Fruit fly (Drosophila melanogaster) whole organism, embryonic: ENCODE results near the gene CG31819.
A peak's percentile ranks its signal among the peaks of the same experiment; 100 is the strongest.

Experiments
- ATbp ChIP-seq: fragments of 200-800 bp; sonication (Bioruptor generic); optimal IDR thresholded peaks from 2 replicates; lab custom pipeline; 2017; ENCODE audit warnings: missing biosample characterization, mild to moderate bottlenecking, missing genetic modification characterization, missing genetic modification reagents
- CG10147 ChIP-seq: fragments of 200-800 bp; sonication (Bioruptor generic); optimal IDR thresholded peaks from 2 replicates; lab custom pipeline; 2019; ENCODE audit warnings: missing biosample characterization, mild to moderate bottlenecking, missing genetic modification characterization, moderate library complexity
- CG10462 ChIP-seq: fragments of 200-800 bp; sonication (Bioruptor generic); optimal IDR thresholded peaks from 2 replicates; lab custom pipeline; 2016; ENCODE audit warnings: missing biosample characterization, missing genetic modification characterization
- CG10959 ChIP-seq: fragments of 200-800 bp; sonication (Bioruptor generic); IDR thresholded peaks from 2 replicates; pipeline ENCODE4 v1.3.6; 2022; ENCODE audit warnings: missing biosample characterization, missing genetic modification characterization
- CG11093 ChIP-seq: fragments of 200-800 bp; sonication (Bioruptor generic); IDR thresholded peaks from 3 replicates; pipeline ENCODE4 v1.3.6; 2022; ENCODE audit warnings: missing biosample characterization, missing genetic modification characterization
- CG11560 ChIP-seq: fragments of 200-800 bp; sonication (Bioruptor generic); IDR thresholded peaks from 3 replicates; pipeline ENCODE4 v1.3.6; 2022; ENCODE audit warnings: missing biosample characterization, missing genetic modification characterization
- CG12104 ChIP-seq: fragments of 200-800 bp; sonication (Bioruptor generic); optimal IDR thresholded peaks from 3 replicates; lab custom pipeline; 2016; ENCODE audit warnings: missing biosample characterization, missing genetic modification characterization
- CG14014 ChIP-seq: fragments of 200-800 bp; sonication (Bioruptor generic); IDR thresholded peaks from 2 replicates; pipeline ENCODE4 v1.3.6; 2022; ENCODE audit warnings: missing biosample characterization, missing genetic modification characterization
- CG15011 ChIP-seq: fragments of 200-800 bp; sonication (Bioruptor generic); optimal IDR thresholded peaks from 3 replicates; lab custom pipeline; 2018; ENCODE audit warnings: missing biosample characterization, mild to moderate bottlenecking, missing genetic modification characterization
- CG1529 ChIP-seq: fragments of 200-800 bp; sonication (Bioruptor generic); optimal IDR thresholded peaks from 3 replicates; lab custom pipeline; 2018; ENCODE audit warnings: missing biosample characterization, missing genetic modification characterization
- CG18262 ChIP-seq: fragments of 200-800 bp; optimal IDR thresholded peaks from 3 replicates; lab custom pipeline; 2019; ENCODE audit warnings: missing biosample characterization, mild to moderate bottlenecking, missing genetic modification characterization, moderate library complexity
- CG2202 ChIP-seq: fragments of 200-800 bp; sonication (Bioruptor generic); optimal IDR thresholded peaks from 2 replicates; lab custom pipeline; 2018; ENCODE audit warnings: missing biosample characterization, mild to moderate bottlenecking, missing genetic modification characterization
- CG30431 ChIP-seq: fragments of 200-800 bp; sonication (Bioruptor generic); optimal IDR thresholded peaks from 2 replicates; lab custom pipeline; 2017; ENCODE audit warnings: missing biosample characterization, missing genetic modification characterization
- CG3065 ChIP-seq: fragments of 200-800 bp; sonication (Bioruptor generic); optimal IDR thresholded peaks from 2 replicates; lab custom pipeline; 2016; ENCODE audit warnings: missing biosample characterization, missing genetic modification characterization
- CG3847 ChIP-seq: fragments of 200-800 bp; sonication (Bioruptor generic); IDR thresholded peaks from 2 replicates; pipeline ENCODE4 v1.3.6; 2022; ENCODE audit warnings: missing biosample characterization, missing genetic modification characterization
- CG4617 ChIP-seq: fragments of 200-800 bp; sonication (Bioruptor generic); optimal IDR thresholded peaks from 3 replicates; lab custom pipeline; 2016; ENCODE audit warnings: missing biosample characterization, missing genetic modification characterization, borderline replicate concordance
- CG4730 ChIP-seq: fragments of 200-800 bp; sonication (Bioruptor generic); IDR thresholded peaks from 2 replicates; pipeline ENCODE4 v1.3.6; 2022; ENCODE audit warnings: missing biosample characterization, missing genetic modification characterization
- CG5245 ChIP-seq: fragments of 200-800 bp; sonication (Bioruptor generic); optimal IDR thresholded peaks from 3 replicates; lab custom pipeline; 2016; ENCODE audit warnings: missing biosample characterization, missing genetic modification characterization
- CG7372 ChIP-seq: fragments of 200-800 bp; sonication (Bioruptor generic); IDR thresholded peaks from 2 replicates; pipeline ENCODE4 v1.3.6; 2022; ENCODE audit warnings: missing biosample characterization, missing genetic modification characterization
- CG7556 ChIP-seq: fragments of 200-800 bp; sonication (Bioruptor generic); optimal IDR thresholded peaks from 2 replicates; lab custom pipeline; 2017; ENCODE audit warnings: missing biosample characterization, mild to moderate bottlenecking, missing genetic modification characterization
- CG9727 ChIP-seq: fragments of 200-800 bp; sonication (Bioruptor generic); optimal IDR thresholded peaks from 3 replicates; lab custom pipeline; 2017; ENCODE audit warnings: missing biosample characterization, mild to moderate bottlenecking, missing genetic modification characterization
- CG9817 ChIP-seq: fragments of 200-800 bp; sonication (Bioruptor generic); optimal IDR thresholded peaks from 2 replicates; lab custom pipeline; 2018; ENCODE audit warnings: missing biosample characterization, mild to moderate bottlenecking, missing genetic modification characterization, moderate library complexity
- CkIIα-i1 ChIP-seq: fragments of 200-800 bp; sonication (Bioruptor generic); IDR thresholded peaks from 2 replicates; pipeline ENCODE4 v1.3.6; 2022; ENCODE audit warnings: missing biosample characterization, missing genetic modification characterization
- D ChIP-seq, 2 experiments: fragments of 200-800 bp in 1 of 2; fragments of >200 bp in 1 of 2; sonication (Bioruptor generic) in 1 of 2; optimal IDR thresholded peaks; 2 replicates in 1 of 2; 3 replicates in 1 of 2; lab custom pipeline; 2017; ENCODE audit warnings: mild to moderate bottlenecking in 1 of 2, missing biosample characterization in 1 of 2, missing genetic modification characterization in 1 of 2, missing genetic modification reagents in 1 of 2
- Deaf1 ChIP-seq: fragments of 200-800 bp; optimal IDR thresholded peaks from 3 replicates; lab custom pipeline; 2019; ENCODE audit warnings: missing biosample characterization, mild to moderate bottlenecking, missing genetic modification characterization, moderate library complexity
- Dip3 ChIP-seq: fragments of 200-800 bp; sonication (Bioruptor generic); optimal IDR thresholded peaks from 3 replicates; lab custom pipeline; 2016; ENCODE audit warnings: missing biosample characterization, missing genetic modification characterization
- Dp ChIP-seq: fragments of 200-800 bp; sonication (Bioruptor generic); optimal IDR thresholded peaks from 2 replicates; lab custom pipeline; 2018; ENCODE audit warnings: missing biosample characterization, mild to moderate bottlenecking, missing genetic modification characterization, moderate library complexity
- Eip74EF ChIP-seq, 2 experiments: fragments of 200-800 bp in 1 of 2; fragments of >200 bp in 1 of 2; sonication (Bioruptor generic) in 1 of 2; optimal IDR thresholded peaks; 2 replicates each; lab custom pipeline; 2017 to 2019; ENCODE audit warnings: missing biosample characterization in 2 of 2, missing genetic modification characterization in 2 of 2, mild to moderate bottlenecking in 1 of 2, moderate library complexity in 1 of 2
- Fer1 ChIP-seq: fragments of 200-800 bp; sonication (Bioruptor generic); optimal IDR thresholded peaks from 2 replicates; lab custom pipeline; 2017; ENCODE audit warnings: missing biosample characterization, mild to moderate bottlenecking, missing genetic modification characterization
- H15 ChIP-seq: fragments of 200-800 bp; sonication (Bioruptor generic); IDR thresholded peaks from 3 replicates; pipeline ENCODE4 v1.3.6; 2022; ENCODE audit warnings: missing biosample characterization, missing genetic modification characterization
- HLHmδ ChIP-seq: fragments of 200-800 bp; sonication (Bioruptor generic); optimal IDR thresholded peaks from 2 replicates; lab custom pipeline; 2018; ENCODE audit warnings: missing biosample characterization, mild to moderate bottlenecking, missing genetic modification characterization, moderate library complexity
- HmgD ChIP-seq: fragments of 200-800 bp; sonication (Bioruptor generic); optimal IDR thresholded peaks from 3 replicates; lab custom pipeline; 2016; ENCODE audit warnings: missing biosample characterization, missing genetic modification characterization
- Hmx ChIP-seq: fragments of 200-800 bp; sonication (Bioruptor generic); optimal IDR thresholded peaks from 2 replicates; lab custom pipeline; 2016; ENCODE audit warnings: missing biosample characterization, missing genetic modification characterization
- Lpt ChIP-seq: fragments of >200 bp; optimal IDR thresholded peaks from 2 replicates; lab custom pipeline; 2018; ENCODE audit warnings: missing biosample characterization, missing genetic modification characterization
- Med ChIP-seq: fragments of 200-800 bp; sonication (Bioruptor generic); peaks from one replicate; lab custom pipeline; 2016; ENCODE audit warnings: missing biosample characterization, missing genetic modification characterization, mild to moderate bottlenecking, inconsistent platforms, moderate library complexity
- Meics ChIP-seq: fragments of 200-800 bp; sonication (Bioruptor generic); optimal IDR thresholded peaks from 2 replicates; lab custom pipeline; 2017; ENCODE audit warnings: missing biosample characterization, mild to moderate bottlenecking, missing genetic modification characterization
- Opbp ChIP-seq: fragments of 200-800 bp; sonication (Bioruptor generic); IDR thresholded peaks from 3 replicates; pipeline ENCODE4 v1.3.6; 2022; ENCODE audit warnings: missing biosample characterization, missing genetic modification characterization; ENCODE audit not compliant: partially characterized antibody
- Rfx ChIP-seq: fragments of 200-800 bp; sonication (Bioruptor generic); IDR thresholded peaks from 2 replicates; pipeline ENCODE4 v1.3.6; 2022; ENCODE audit warnings: missing biosample characterization, missing genetic modification characterization
- Vsx1 ChIP-seq: fragments of 200-800 bp; sonication (Bioruptor generic); optimal IDR thresholded peaks from 2 replicates; lab custom pipeline; 2017; ENCODE audit warnings: missing biosample characterization, mild to moderate bottlenecking, missing genetic modification characterization, missing genetic modification reagents
- chif ChIP-seq, 2 experiments: fragments of 200-800 bp; sonication (Bioruptor generic); optimal IDR thresholded peaks; 3 replicates each; lab custom pipeline; 2016; ENCODE audit warnings: missing biosample characterization in 2 of 2, missing genetic modification characterization in 2 of 2
- corto ChIP-seq: fragments of 200-800 bp; sonication (Bioruptor generic); optimal IDR thresholded peaks from 2 replicates; lab custom pipeline; 2016; ENCODE audit warnings: missing biosample characterization, mild to moderate bottlenecking, missing genetic modification characterization, moderate library complexity
- croc ChIP-seq: fragments of 200-800 bp; sonication (Bioruptor generic); conservative IDR thresholded peaks from 3 replicates; pipeline ENCODE4 v1.3.6; 2022; ENCODE audit warnings: missing biosample characterization, missing genetic modification characterization
- esg ChIP-seq: fragments of 200-800 bp; sonication (Bioruptor generic); conservative IDR thresholded peaks from 2 replicates; pipeline ENCODE4 v1.3.6; 2022; ENCODE audit warnings: missing biosample characterization, missing genetic modification characterization
- fd96Cb ChIP-seq: fragments of 200-800 bp; sonication (Bioruptor generic); optimal IDR thresholded peaks from 2 replicates; lab custom pipeline; 2018; ENCODE audit warnings: missing biosample characterization, mild to moderate bottlenecking, missing genetic modification characterization, moderate library complexity
- fru ChIP-seq: fragments of >200 bp; optimal IDR thresholded peaks from 2 replicates; lab custom pipeline; 2017
- ken ChIP-seq: fragments of 200-800 bp; sonication (Bioruptor generic); IDR thresholded peaks from 3 replicates; pipeline ENCODE4 v1.3.6; 2022; ENCODE audit warnings: missing biosample characterization, missing genetic modification characterization
- lov ChIP-seq, 2 experiments: fragments of 200-800 bp in 1 of 2; fragments of >200 bp in 1 of 2; sonication (Bioruptor generic) in 1 of 2; IDR thresholded peaks in 1 of 2; optimal IDR thresholded peaks in 1 of 2; 2 replicates in 1 of 2; 3 replicates in 1 of 2; pipeline versions ENCODE4 v1.3.6 to Lab custom; 2017 to 2022; ENCODE audit warnings: missing biosample characterization in 1 of 2, missing genetic modification characterization in 1 of 2
- stwl ChIP-seq: fragments of 200-800 bp; sonication (Bioruptor generic); optimal IDR thresholded peaks from 3 replicates; lab custom pipeline; 2018; ENCODE audit warnings: missing biosample characterization, mild to moderate bottlenecking, missing genetic modification characterization, moderate library complexity
- tin ChIP-seq: fragments of 200-800 bp; sonication (Bioruptor generic); optimal IDR thresholded peaks from 3 replicates; lab custom pipeline; 2016; ENCODE audit warnings: missing biosample characterization, missing genetic modification characterization
- z ChIP-seq: fragments of 200-800 bp; sonication (Bioruptor generic); IDR thresholded peaks from 3 replicates; pipeline ENCODE4 v1.3.6; 2022; ENCODE audit warnings: missing biosample characterization, missing genetic modification characterization

The CG31819 gene

dm6 chr2L:16251598-16252131, 40.4 kb downstream of the CG31819 start, which contains the start of gene CG46309 (continued):
- TF ChIP-seq D (optimal IDR thresholded peaks at IDR 0.05; lab: Kevin White, UChicago) (no peak), D (GFP tag; optimal IDR thresholded peaks at IDR 0.05; lab: Kevin White, UChicago) (no peak), CkIIα-i1 (GFP tag; lab: Robert Waterston, UW) (no peak), CG30431 (GFP tag; lab: Kevin White, UChicago) (no peak), stwl (peak; percentile 96), CG5245 (GFP tag; lab: Kevin White, UChicago) (no peak), CG11560 (tag; lab: Robert Waterston, UW) (no peak), esg (GFP tag; lab: Robert Waterston, UW) (no peak), Meics (GFP tag; lab: Kevin White, UChicago) (peak; percentile 59), fru (lab: Kevin White, UChicago) (no peak), corto (GFP tag; lab: Kevin White, UChicago) (no peak), Eip74EF (GFP tag; optimal IDR thresholded peaks at IDR 0.05; lab: Kevin White, UChicago) (no peak), z (GFP tag; lab: Robert Waterston, UW) (no peak), CG3065 (GFP tag; lab: Kevin White, UChicago) (no peak), CG12104 (GFP tag; lab: Kevin White, UChicago) (peak; percentile 18), tin (GFP tag; lab: Kevin White, UChicago) (peak; percentile 4), CG10147 (GFP tag; lab: Kevin White, UChicago) (no peak), HLHmδ (GFP tag; lab: Kevin White, UChicago) (no peak), CG4730 (GFP tag; lab: Robert Waterston, UW) (no peak), CG15011 (GFP tag; lab: Kevin White, UChicago) (no peak), CG10462 (GFP tag; lab: Kevin White, UChicago) (no peak), ken (GFP tag; lab: Robert Waterston, UW) (no peak), CG9817 (no peak), Deaf1 (tag; lab: Kevin White, UChicago) (no peak), CG14014 (GFP tag; lab: Robert Waterston, UW) (no peak; the same call in 1 of the 2 replicates), Dip3 (GFP tag; lab: Kevin White, UChicago) (no peak), CG1529 (GFP tag; lab: Kevin White, UChicago) (no peak), CG3847 (GFP tag; lab: Robert Waterston, UW) (no peak), CG9727 (GFP tag; lab: Kevin White, UChicago) (no peak), Hmx (GFP tag; lab: Kevin White, UChicago) (no peak), Lpt (GFP tag; lab: Kevin White, UChicago) (no peak), H15 (no peak), fd96Cb (tag; lab: Kevin White, UChicago) (no peak), Opbp (GFP tag; lab: Robert Waterston, UW) (no peak; the same call in 1 of the 3 replicates), Dp (GFP tag; lab: Kevin White, UChicago) (peak; percentile 2), Rfx (GFP tag; lab: Robert Waterston, UW) (no peak; the same call in 1 of the 2 replicates), Fer1 (peak; percentile 43), ATbp (GFP tag; lab: Kevin White, UChicago) (no peak), Vsx1 (GFP tag; lab: Kevin White, UChicago) (peak; percentile 2), CG7372 (GFP tag; lab: Robert Waterston, UW) (no peak), CG10959 (GFP tag; lab: Robert Waterston, UW) (no peak), CG18262 (tag; lab: Kevin White, UChicago) (no peak), chif (GFP tag; optimal IDR thresholded peaks at IDR 0.05; lab: Kevin White, UChicago) (peak in 1 of 2 experiments; percentile 42), CG7556 (peak; percentile 50), croc (GFP tag; lab: Robert Waterston, UW) (no peak), CG11093 (no peak), HmgD (GFP tag; lab: Kevin White, UChicago) (no peak), Med (GFP tag; lab: Kevin White, UChicago) (no peak), CG2202 (tag; lab: Kevin White, UChicago) (no peak), lov (optimal IDR thresholded peaks at IDR 0.05; lab: Kevin White, UChicago) (no peak), lov (GFP tag; IDR thresholded peaks at IDR 0.05; lab: Robert Waterston, UW) (no peak), CG4617 (GFP tag; lab: Kevin White, UChicago) (no peak)
